Worm (Caenorhabditis elegans): ENCODE measurements around the gene T06D4.1.

T06D4.1 gene

DNA sequence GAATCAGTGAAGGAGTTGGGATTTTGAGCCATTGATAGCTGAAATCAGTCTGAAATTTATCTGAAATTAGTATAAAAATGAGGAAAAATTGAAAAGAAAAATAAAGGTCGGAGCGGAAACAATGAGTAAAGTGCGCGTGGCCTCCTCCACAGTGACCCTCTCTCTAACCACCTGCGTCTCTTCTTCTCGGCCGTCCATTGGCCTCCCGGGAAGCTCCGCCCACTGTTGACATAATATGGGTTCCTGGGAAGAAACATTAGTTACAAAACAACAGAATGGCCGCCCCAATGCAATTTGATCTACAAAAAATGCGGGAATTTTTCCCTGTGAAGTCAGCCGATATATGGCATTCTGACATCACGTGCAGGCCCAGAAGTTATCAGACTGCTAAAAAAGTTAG, 11.6 kb upstream of the T06D4.1 start, which contains the start of gene Y49F6C.8:
Y49F6C.8 (minus strand) TSS at position 51 of the 400 bp plus-strand sequence.
- TF ChIP-seq lsy-2 (tag; optimal IDR thresholded peaks at IDR 0.05) = peak; percentile 87
- TF ChIP-seq unc-62 (GFP tag; optimal IDR thresholded peaks at IDR 0.05) = no peak
- TF ChIP-seq elt-1 (tag; optimal IDR thresholded peaks at IDR 0.05; ENCODE audit: borderline replicate concordance, insufficient read depth) = no peak

DNA sequence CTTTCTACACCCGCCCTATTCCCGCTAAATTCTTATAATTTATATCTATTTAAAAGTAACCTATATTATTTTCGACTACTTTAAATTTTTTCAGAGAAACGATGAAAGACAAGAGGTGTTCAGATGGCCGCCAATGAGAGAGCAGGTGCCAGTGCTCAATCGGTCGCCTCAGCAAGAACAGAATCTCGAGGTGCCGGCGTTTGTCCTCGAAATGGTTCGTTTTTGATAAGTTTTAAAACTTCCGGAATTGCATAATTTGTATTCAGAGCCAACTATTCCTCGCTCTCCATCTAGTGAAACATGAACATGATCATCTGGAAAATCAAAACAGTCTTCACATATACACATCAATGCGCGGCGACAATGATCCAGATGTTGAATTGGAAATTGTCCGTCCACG, 10.6 kb upstream of the T06D4.1 start, which contains the start of gene bath-23:
bath-23 (plus strand) TSS at position 301 of the 400 bp plus-strand sequence.
- TF ChIP-seq elt-1 (tag; optimal IDR thresholded peaks at IDR 0.05; ENCODE audit: borderline replicate concordance, insufficient read depth) = no peak

DNA sequence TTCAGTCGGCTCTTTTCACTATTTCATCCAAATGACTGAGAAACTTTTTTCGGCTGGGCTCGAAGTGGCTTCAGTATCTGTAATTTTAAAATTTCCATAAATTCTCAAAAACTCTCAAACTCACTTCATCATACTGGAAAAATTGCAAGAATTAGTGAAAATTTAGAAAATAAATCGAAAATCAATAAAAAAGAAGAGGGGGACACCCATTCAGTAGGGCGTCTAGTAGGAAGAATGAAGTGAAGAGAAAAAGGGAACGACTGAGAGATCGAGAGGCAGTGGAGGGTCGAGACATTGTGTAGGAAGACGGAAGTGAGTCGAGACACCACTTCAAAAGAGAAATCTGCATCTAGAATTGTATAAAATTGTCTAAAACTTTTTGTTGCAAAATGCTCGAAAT, 7.8 kb upstream of the T06D4.1 start:
- TF ChIP-seq mls-2 (tag; optimal IDR thresholded peaks at IDR 0.05) (no peak), unc-62 (GFP tag; optimal IDR thresholded peaks at IDR 0.05) (no peak), lsy-2 (tag; optimal IDR thresholded peaks at IDR 0.05) (no peak), ces-1 (GFP tag; optimal IDR thresholded peaks at IDR 0.05) (peak; percentile 77), sptf-1 (tag; optimal IDR thresholded peaks at IDR 0.05) (no peak), sem-2 (GFP tag; optimal IDR thresholded peaks at IDR 0.05) (no peak), ztf-11 (tag; optimal IDR thresholded peaks at IDR 0.05) (no peak)

DNA sequence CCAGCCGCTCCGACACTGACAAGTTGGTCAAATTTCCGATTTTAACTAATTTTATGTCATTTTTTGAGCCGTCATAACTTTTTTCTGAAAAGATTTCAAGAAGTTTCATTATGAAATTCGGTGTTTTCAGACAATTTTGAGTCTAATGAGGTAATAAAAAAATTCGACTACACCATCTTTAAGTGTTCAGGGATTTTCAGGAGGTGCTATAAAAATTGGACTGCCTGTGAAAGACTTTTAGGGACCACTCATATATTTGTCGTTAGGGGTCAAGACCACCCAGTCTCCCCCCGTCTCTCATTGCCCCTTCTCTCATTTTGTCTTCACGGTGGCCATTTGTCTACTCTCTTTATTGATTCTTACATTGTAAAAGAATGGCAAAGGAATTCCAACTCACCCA, 6.9 kb upstream of the T06D4.1 start, which contains the start of gene bath-10:
bath-10 (plus strand) TSS at position 301 of the 400 bp plus-strand sequence.
- TF ChIP-seq nhr-2 (tag; optimal IDR thresholded peaks at IDR 0.05) (peak; percentile 22), sem-2 (GFP tag; optimal IDR thresholded peaks at IDR 0.05) (no peak), ztf-11 (tag; optimal IDR thresholded peaks at IDR 0.05) (no peak), mep-1 (tag; optimal IDR thresholded peaks at IDR 0.05) (no peak)

DNA sequence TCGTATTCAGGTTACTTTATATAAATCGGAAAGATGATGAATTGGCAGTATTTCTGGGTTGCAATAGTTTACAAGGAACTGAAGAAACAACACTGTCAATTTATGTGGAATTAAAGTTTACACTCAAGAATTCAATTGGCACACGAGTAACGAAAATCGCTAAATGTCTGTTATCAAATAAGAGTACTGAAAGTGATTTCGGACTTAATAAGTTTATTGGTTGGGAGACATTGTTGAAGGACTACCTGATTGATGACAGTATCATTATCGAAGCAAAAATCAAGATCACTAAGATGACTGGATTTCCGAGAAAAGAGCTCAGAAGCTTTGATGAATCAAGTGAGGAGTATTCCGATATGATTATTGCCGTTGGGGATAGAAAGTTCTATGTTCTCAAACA, 6.3 kb upstream of the T06D4.1 start:
- TF ChIP-seq nhr-76 (tag; optimal IDR thresholded peaks at IDR 0.05) (no peak), ceh-43 (GFP tag; optimal IDR thresholded peaks at IDR 0.05) (no peak), unc-62 (GFP tag; optimal IDR thresholded peaks at IDR 0.05) (no peak), elt-1 (tag; optimal IDR thresholded peaks at IDR 0.05; ENCODE audit: borderline replicate concordance, insufficient read depth) (no peak), snpc-4 (tag; optimal IDR thresholded peaks at IDR 0.05) (no peak), hlh-1 (tag; optimal IDR thresholded peaks at IDR 0.05) (no peak), nhr-12 (tag; optimal IDR thresholded peaks at IDR 0.05) (no peak), unc-39 (tag; optimal IDR thresholded peaks at IDR 0.05) (no peak), blmp-1 (tag; optimal IDR thresholded peaks at IDR 0.05) (no peak), unc-120 (tag; optimal IDR thresholded peaks at IDR 0.05; ENCODE audit: poor library complexity, severe bottlenecking) (no peak)

DNA sequence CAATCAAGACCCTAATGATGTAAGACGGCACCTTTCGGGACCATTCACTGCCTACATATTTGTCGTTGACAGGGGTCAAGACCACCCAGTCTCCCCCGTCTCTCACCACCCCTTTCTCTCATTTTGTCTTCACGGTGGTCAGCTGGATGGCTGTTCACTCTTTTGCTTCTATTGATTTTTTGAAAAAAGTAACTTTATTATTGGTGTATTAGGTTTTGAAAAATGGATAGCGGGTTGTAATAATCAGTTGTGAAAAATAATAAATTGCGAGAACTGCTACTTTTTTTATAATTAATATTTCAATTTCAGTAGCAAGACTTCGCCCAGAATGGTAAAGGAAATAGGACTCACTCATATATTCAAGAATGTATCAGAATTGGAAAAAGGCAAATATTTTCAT, 4.8 kb upstream of the T06D4.1 start, which contains the start of gene bath-9:
bath-9 (plus strand) TSS at position 301 of the 400 bp plus-strand sequence.
- TF ChIP-seq elt-1 (tag; optimal IDR thresholded peaks at IDR 0.05; ENCODE audit: borderline replicate concordance, insufficient read depth) = no peak
- TF ChIP-seq nhr-2 (tag; optimal IDR thresholded peaks at IDR 0.05) = peak; percentile 8

DNA sequence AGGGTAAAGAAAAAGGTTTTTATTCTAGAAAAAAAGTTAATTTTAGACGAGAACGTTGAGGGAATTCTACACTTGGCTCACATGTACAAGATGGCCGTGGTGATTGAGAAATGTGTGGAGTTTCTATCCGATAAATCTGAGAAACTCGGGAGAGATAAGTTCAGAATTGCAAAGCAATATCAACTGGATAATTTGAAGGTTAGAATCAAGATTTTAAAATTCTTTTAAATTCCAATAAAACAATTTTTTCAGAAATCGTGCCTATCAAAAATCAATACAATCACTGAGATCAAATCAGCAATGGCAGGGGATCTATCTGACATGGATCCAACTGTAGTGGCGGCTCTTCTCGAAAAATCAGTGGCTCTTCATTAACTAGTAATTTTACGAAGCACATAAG, 3.4 kb upstream of the T06D4.1 start, which contains the start of gene Y49F6C.2:
Y49F6C.2 (plus strand) TSS at position 301 of the 400 bp plus-strand sequence.
- TF ChIP-seq nhr-12 (tag; optimal IDR thresholded peaks at IDR 0.05) = no peak
- no peak for TF ChIP-seq ceh-83 (GFP tag; optimal IDR thresholded peaks at IDR 0.05)

DNA sequence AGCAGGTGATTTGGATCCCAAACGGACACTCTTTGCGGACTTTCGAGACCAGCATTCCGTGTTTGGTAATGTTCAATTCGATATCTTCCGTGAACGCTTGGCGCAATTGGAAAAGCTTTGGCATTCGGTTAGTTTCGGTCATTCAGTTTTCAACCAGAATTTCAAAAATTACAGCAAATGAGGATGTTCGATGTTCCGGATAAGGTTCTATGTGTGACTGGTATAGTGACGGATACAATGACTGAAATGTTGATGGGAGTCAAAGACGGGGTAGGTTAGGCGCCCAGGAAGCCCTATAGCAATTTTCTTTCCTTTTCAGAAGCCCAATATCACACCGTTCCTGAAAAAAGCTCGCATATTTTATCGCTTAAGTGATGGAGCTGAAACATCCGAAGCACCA, 1.5 kb downstream of the T06D4.1 start:
- no peak for TF ChIP-seq nhr-2 (tag; optimal IDR thresholded peaks at IDR 0.05)
- TF ChIP-seq nhr-76 (tag; optimal IDR thresholded peaks at IDR 0.05) = no peak
- no peak for TF ChIP-seq lsy-2 (tag; optimal IDR thresholded peaks at IDR 0.05)
- TF ChIP-seq elt-3 (tag; optimal IDR thresholded peaks at IDR 0.05) = no peak
- no peak for TF ChIP-seq ztf-11 (tag; optimal IDR thresholded peaks at IDR 0.05)
- no peak for TF ChIP-seq mep-1 (tag; optimal IDR thresholded peaks at IDR 0.05)
- no peak for TF ChIP-seq sem-2 (GFP tag; optimal IDR thresholded peaks at IDR 0.05)
- no peak for TF ChIP-seq mls-2 (tag; optimal IDR thresholded peaks at IDR 0.05)
- TF ChIP-seq lin-13 (tag; optimal IDR thresholded peaks at IDR 0.05) = no peak

DNA sequence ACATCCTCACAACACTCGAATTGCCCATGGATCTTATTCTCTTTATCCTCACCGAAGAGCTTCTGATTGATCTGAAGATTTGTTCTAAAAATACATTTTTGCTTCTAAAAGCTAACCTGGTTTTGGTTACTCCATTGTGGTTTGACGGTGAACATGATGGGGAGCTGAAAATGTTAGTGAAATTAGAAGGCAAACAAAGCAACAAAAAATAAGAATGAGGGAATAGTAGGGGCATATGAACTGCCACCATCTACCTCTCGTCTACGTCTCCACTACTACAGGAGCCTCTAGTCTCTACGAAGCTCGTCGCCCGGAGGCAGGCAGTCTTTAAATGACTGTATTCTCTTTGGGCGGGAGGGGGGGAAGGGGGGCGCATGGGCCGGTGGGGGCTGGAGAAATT, 4.1 kb downstream of the T06D4.1 start, which contains the start of gene T06D4.2:
T06D4.2 (minus strand) TSS at position 170 of the 400 bp plus-strand sequence.
- no peak for TF ChIP-seq unc-62 (GFP tag; optimal IDR thresholded peaks at IDR 0.05)
- no peak for TF ChIP-seq ceh-43 (GFP tag; optimal IDR thresholded peaks at IDR 0.05)
- no peak for TF ChIP-seq flh-1 (GFP tag; optimal IDR thresholded peaks at IDR 0.05)
- no peak for TF ChIP-seq mls-2 (tag; optimal IDR thresholded peaks at IDR 0.05)
- TF ChIP-seq sem-2 (GFP tag; optimal IDR thresholded peaks at IDR 0.05) = no peak
- no peak for TF ChIP-seq ztf-11 (tag; optimal IDR thresholded peaks at IDR 0.05)
- no peak for TF ChIP-seq ces-1 (GFP tag; optimal IDR thresholded peaks at IDR 0.05)
- no peak for TF ChIP-seq unc-120 (tag; optimal IDR thresholded peaks at IDR 0.05; ENCODE audit: poor library complexity, severe bottlenecking)
- TF ChIP-seq lsy-2 (tag; optimal IDR thresholded peaks at IDR 0.05) = no peak
- TF ChIP-seq ceh-39 (tag; optimal IDR thresholded peaks at IDR 0.05) = no peak
- TF ChIP-seq zip-8 (tag; optimal IDR thresholded peaks at IDR 0.05) = no peak
- TF ChIP-seq sptf-1 (tag; optimal IDR thresholded peaks at IDR 0.05) = no peak
